Fruit fly (Drosophila melanogaster): ENCODE measurements around the gene Eip74EF.
A peak's percentile ranks its signal among the peaks of the same experiment; 100 is the strongest.

Gene Eip74EF

DNA sequence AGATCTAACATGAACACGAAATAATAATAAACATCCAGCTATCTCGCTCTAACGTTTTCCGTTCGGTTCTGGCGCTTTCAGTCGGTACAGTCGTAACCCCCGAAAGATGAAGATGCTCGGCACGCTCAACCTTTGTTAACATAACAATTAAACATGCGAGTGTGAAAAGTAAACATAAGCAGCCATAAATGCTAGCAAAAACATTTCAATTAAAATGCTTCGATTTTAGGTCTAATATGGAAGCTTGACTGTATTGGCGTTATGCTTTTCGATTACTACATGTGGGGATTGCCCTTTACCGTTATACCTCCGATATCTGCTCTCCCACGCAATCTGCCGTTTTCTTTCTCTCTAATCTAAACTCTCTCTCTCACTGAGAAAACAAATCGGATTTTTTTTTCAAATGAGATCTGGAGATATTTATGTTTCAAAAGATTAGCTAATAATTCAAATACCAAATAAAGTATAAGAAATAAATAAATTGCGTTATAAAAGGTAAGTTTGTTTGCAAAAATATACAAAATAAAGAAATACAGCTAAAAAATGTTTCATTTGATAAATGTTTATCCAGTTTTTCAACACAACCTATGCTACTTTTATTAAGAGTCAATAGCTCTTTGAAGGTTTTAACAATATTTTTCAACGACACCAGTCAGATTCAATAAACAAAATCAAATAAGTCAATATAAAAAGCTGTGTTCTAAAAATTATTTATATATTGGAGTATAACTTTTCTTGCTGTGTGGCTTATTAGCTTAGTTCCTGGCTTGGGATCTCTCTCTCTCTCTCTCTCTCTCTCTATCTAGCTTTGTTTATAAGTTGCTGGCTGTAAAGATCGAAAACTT, 39.5 kb upstream of the Eip74EF start (continued):
- TF ChIP-seq CG3726 (GFP tag; IDR thresholded peaks at IDR 0.05) (peak; percentile 79; the same call in 1 of the 3 replicates), pnt (GFP tag; optimal IDR thresholded peaks at IDR 0.05) (peak; percentile 90), Dip3 (GFP tag; optimal IDR thresholded peaks at IDR 0.05) (peak; percentile 95), CG8924 (tag; optimal IDR thresholded peaks at IDR 0.05) (peak; percentile 79), stc (GFP tag; IDR thresholded peaks at IDR 0.05) (peak; percentile 93), CG9609 (GFP tag; optimal IDR thresholded peaks at IDR 0.05) (peak; percentile 91), kay (GFP tag; optimal IDR thresholded peaks at IDR 0.05) (peak; percentile 85), CG15514 (GFP tag; optimal IDR thresholded peaks at IDR 0.05) (peak; percentile 82), pho (GFP tag; optimal IDR thresholded peaks at IDR 0.05) (peak; percentile 92), ATbp (GFP tag; optimal IDR thresholded peaks at IDR 0.05) (peak; percentile 88), Lim3 (GFP tag; IDR thresholded peaks at IDR 0.05) (peak; percentile 74; the same call in 1 of the 2 replicates), Drgx (GFP tag; IDR thresholded peaks at IDR 0.05) (peak; percentile 87), CG6854 (GFP tag; optimal IDR thresholded peaks at IDR 0.05) (peak; percentile 72), aop (GFP tag; IDR thresholded peaks at IDR 0.05) (0 out of 2 replicates have a peak, but pooled peaks have one; percentile 65), Doc2 (GFP tag; IDR thresholded peaks at IDR 0.05) (peak; percentile 78; the same call in 1 of the 2 replicates), ttk (GFP tag; IDR thresholded peaks at IDR 0.05) (peak; percentile 90), Pdp1 (GFP tag; optimal IDR thresholded peaks at IDR 0.05) (peak; percentile 92 to 94), vfl (GFP tag; optimal IDR thresholded peaks at IDR 0.05) (peak; percentile 89), nmo (GFP tag; optimal IDR thresholded peaks at IDR 0.05) (peak; percentile 69), Gug (GFP tag; IDR thresholded peaks at IDR 0.05) (peak; percentile 96), pan (optimal IDR thresholded peaks at IDR 0.05) (no peak), pan (GFP tag; optimal IDR thresholded peaks at IDR 0.05 in 1 of 2, IDR thresholded peaks at IDR 0.05 in 1 of 2) (peak in 1 of 2 experiments; percentile 94), gcm2 (GFP tag; optimal IDR thresholded peaks at IDR 0.05) (peak; percentile 81), hbn (GFP tag; IDR thresholded peaks at IDR 0.05; ENCODE audit: partially characterized antibody) (no peak), CG10267 (tag; optimal IDR thresholded peaks at IDR 0.05) (peak; percentile 52), CG2199 (GFP tag; IDR thresholded peaks at IDR 0.05) (peak; percentile 86), CG18619 (GFP tag; optimal IDR thresholded peaks at IDR 0.05) (peak; percentile 83), chn (GFP tag; optimal IDR thresholded peaks at IDR 0.05) (peak; percentile 88), Sin3A (optimal IDR thresholded peaks at IDR 0.05) (no peak), yki (optimal IDR thresholded peaks at IDR 0.05) (no peak), CG6175 (GFP tag; IDR thresholded peaks at IDR 0.05) (peak; percentile 90; the same call in 2 of the 3 replicates), wdn (GFP tag; IDR thresholded peaks at IDR 0.05) (peak; percentile 90), CG1603 (tag; optimal IDR thresholded peaks at IDR 0.05) (peak; percentile 94), fru (optimal IDR thresholded peaks at IDR 0.05) (no peak), trem (tag; optimal IDR thresholded peaks at IDR 0.05) (peak; percentile 54), CG9727 (GFP tag; optimal IDR thresholded peaks at IDR 0.05) (peak; percentile 65), ewg (GFP tag; optimal IDR thresholded peaks at IDR 0.05) (peak; percentile 68), Dek (tag; optimal IDR thresholded peaks at IDR 0.05) (peak; percentile 87), Taf1 (GFP tag; IDR thresholded peaks at IDR 0.05) (peak; percentile 95), slp2 (GFP tag; optimal IDR thresholded peaks at IDR 0.05) (peak; percentile 84), CG12942 (GFP tag; optimal IDR thresholded peaks at IDR 0.05) (peak; percentile 82), Hmx (GFP tag; optimal IDR thresholded peaks at IDR 0.05) (peak; percentile 64), CG6654 (GFP tag; optimal IDR thresholded peaks at IDR 0.05) (peak; percentile 42), Myb (GFP tag; optimal IDR thresholded peaks at IDR 0.05) (peak; percentile 83), CG3065 (GFP tag; optimal IDR thresholded peaks at IDR 0.05) (peak; percentile 65), CG2712 (tag; optimal IDR thresholded peaks at IDR 0.05) (peak; percentile 81), ro (GFP tag; IDR thresholded peaks at IDR 0.05) (peak; percentile 72), CG10274 (GFP tag; optimal IDR thresholded peaks at IDR 0.05) (peak; percentile 73), CG10321 (GFP tag; IDR thresholded peaks at IDR 0.05) (peak; percentile 66; the same call in 1 of the 2 replicates), E2f1 (GFP tag; IDR thresholded peaks at IDR 0.05) (peak; percentile 91), Ravus (GFP tag; IDR thresholded peaks at IDR 0.05) (peak; percentile 77)
